Worm (Caenorhabditis elegans) whole organism, midembryonic: ENCODE measurements around the gene F44F4.3.

ENCODE experiments used
- T22C8.4 ChIP-seq: fragments of 200-800 bp; sonication (Bioruptor generic); IDR thresholded peaks from 2 replicates; pipeline ENCODE4 v1.3.6; 2022; ENCODE audit warnings: missing genetic modification characterization, missing compliant biosample characterization
- cog-1 ChIP-seq: sonication (generic microtip); optimal IDR thresholded peaks from 2 replicates; lab custom pipeline; 2016; ENCODE audit warnings: missing genetic modification characterization, missing compliant biosample characterization
- flt-1 ChIP-seq: fragments of 200-800 bp; sonication (Bioruptor generic); IDR thresholded peaks from 2 replicates; pipeline ENCODE4 v1.3.6; 2022; ENCODE audit warnings: missing genetic modification characterization, missing compliant biosample characterization
- klf-2 ChIP-seq: fragments of 200-800 bp; sonication (Bioruptor generic); conservative IDR thresholded peaks from 2 replicates; pipeline ENCODE4 v1.3.6; 2022; ENCODE audit warnings: missing genetic modification reagents, missing genetic modification characterization, missing compliant biosample characterization
- med-1 ChIP-seq: sonication (generic microtip); optimal IDR thresholded peaks from 2 replicates; lab custom pipeline; 2017; ENCODE audit warnings: missing genetic modification characterization, mild to moderate bottlenecking, missing compliant biosample characterization, antibody characterized with exemption, missing genetic modification reagents; ENCODE audit not compliant: insufficient read depth
- ref-1 ChIP-seq: fragments of 200-800 bp; sonication (Bioruptor generic); conservative IDR thresholded peaks from 2 replicates; pipeline ENCODE4 v1.3.6; 2022; ENCODE audit warnings: missing genetic modification reagents, missing genetic modification characterization, missing compliant biosample characterization
- tab-1 ChIP-seq: fragments of 200-800 bp; sonication (Bioruptor generic); IDR thresholded peaks from 2 replicates; pipeline ENCODE4 v1.3.6; 2022; ENCODE audit warnings: missing genetic modification characterization, missing compliant biosample characterization
- ztf-23 ChIP-seq: fragments of 200-800 bp; sonication (Bioruptor generic); IDR thresholded peaks from 2 replicates; pipeline ENCODE4 v1.3.6; 2022; ENCODE audit warnings: missing genetic modification reagents, missing genetic modification characterization, missing compliant biosample characterization
- ztf-29 ChIP-seq: fragments of 200-800 bp; sonication (Bioruptor generic); IDR thresholded peaks from 2 replicates; pipeline ENCODE4 v1.3.6; 2022; ENCODE audit warnings: missing genetic modification reagents, missing genetic modification characterization, missing compliant biosample characterization

Gene F44F4.3

ce11 chrII:10885868-10886514 lies at the start of gene F44F4.3:
F44F4.3 (minus strand) TSS chrII:10885918.
- TF ChIP-seq flt-1 (GFP tag; lab: Robert Waterston, UW) (no peak), T22C8.4 (GFP tag; lab: Robert Waterston, UW) (no peak), tab-1 (no peak), klf-2 (GFP tag; lab: Robert Waterston, UW) (no peak), ref-1 (GFP tag; lab: Robert Waterston, UW) (no peak)

DNA sequence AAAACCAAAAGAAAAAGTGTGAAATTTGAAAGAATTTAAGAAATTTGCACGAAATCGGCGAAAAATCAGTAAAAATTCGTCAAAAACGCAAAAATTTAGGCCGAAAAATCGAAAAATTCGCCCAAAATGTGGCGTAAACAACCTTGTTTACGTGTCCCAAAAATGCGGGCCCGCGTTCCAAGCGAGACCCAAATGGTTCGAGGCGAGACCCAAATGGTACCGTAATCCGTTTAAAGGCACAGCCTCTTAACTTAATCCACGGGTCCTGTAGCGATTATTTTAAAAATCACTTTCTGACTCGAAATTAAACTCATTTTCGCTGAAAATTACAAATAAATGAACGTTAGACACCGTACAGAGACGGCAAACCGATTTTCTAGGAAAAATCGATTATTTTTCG lies 49.6 kb upstream of the F44F4.3 start:
- TF ChIP-seq ztf-29 (GFP tag; lab: Robert Waterston, UW) = no peak
- no peak for TF ChIP-seq med-1 (GFP tag; lab: Kevin White, UChicago)

ce11 chrII:10934786-10935185 lies 49.1 kb upstream of the F44F4.3 start, which contains the start of gene R03D7.2:
R03D7.2 (minus strand) TSS chrII:10935184.
- no peak for TF ChIP-seq med-1 (GFP tag; lab: Kevin White, UChicago)

- no peak for TF ChIP-seq flt-1 (GFP tag; lab: Robert Waterston, UW)
- no peak for TF ChIP-seq tab-1
- TF ChIP-seq ztf-23 (GFP tag; lab: Robert Waterston, UW) = no peak
- TF ChIP-seq T22C8.4 (GFP tag; lab: Robert Waterston, UW) = no peak
- no peak for TF ChIP-seq klf-2 (GFP tag; lab: Robert Waterston, UW)
- no peak for TF ChIP-seq ref-1 (GFP tag; lab: Robert Waterston, UW)
- TF ChIP-seq ztf-29 (GFP tag; lab: Robert Waterston, UW) = no peak
- TF ChIP-seq cog-1 (tag; lab: Kevin White, UChicago) = no peak
- no peak for TF ChIP-seq med-1 (GFP tag; lab: Kevin White, UChicago)
These were observed 48.4 kb upstream of the F44F4.3 start for ce11 chrII:10933948-10934722.

ce11 chrII:10932305-10932704 lies 46.6 kb upstream of the F44F4.3 start:
- no peak for TF ChIP-seq ztf-23 (GFP tag; lab: Robert Waterston, UW)
- TF ChIP-seq med-1 (GFP tag; lab: Kevin White, UChicago) = no peak
- no peak for TF ChIP-seq klf-2 (GFP tag; lab: Robert Waterston, UW)
- no peak for TF ChIP-seq T22C8.4 (GFP tag; lab: Robert Waterston, UW)
- TF ChIP-seq flt-1 (GFP tag; lab: Robert Waterston, UW) = no peak
- TF ChIP-seq ref-1 (GFP tag; lab: Robert Waterston, UW) = no peak
- no peak for TF ChIP-seq tab-1
- TF ChIP-seq ztf-29 (GFP tag; lab: Robert Waterston, UW) = no peak
- TF ChIP-seq cog-1 (tag; lab: Kevin White, UChicago) = no peak

DNA sequence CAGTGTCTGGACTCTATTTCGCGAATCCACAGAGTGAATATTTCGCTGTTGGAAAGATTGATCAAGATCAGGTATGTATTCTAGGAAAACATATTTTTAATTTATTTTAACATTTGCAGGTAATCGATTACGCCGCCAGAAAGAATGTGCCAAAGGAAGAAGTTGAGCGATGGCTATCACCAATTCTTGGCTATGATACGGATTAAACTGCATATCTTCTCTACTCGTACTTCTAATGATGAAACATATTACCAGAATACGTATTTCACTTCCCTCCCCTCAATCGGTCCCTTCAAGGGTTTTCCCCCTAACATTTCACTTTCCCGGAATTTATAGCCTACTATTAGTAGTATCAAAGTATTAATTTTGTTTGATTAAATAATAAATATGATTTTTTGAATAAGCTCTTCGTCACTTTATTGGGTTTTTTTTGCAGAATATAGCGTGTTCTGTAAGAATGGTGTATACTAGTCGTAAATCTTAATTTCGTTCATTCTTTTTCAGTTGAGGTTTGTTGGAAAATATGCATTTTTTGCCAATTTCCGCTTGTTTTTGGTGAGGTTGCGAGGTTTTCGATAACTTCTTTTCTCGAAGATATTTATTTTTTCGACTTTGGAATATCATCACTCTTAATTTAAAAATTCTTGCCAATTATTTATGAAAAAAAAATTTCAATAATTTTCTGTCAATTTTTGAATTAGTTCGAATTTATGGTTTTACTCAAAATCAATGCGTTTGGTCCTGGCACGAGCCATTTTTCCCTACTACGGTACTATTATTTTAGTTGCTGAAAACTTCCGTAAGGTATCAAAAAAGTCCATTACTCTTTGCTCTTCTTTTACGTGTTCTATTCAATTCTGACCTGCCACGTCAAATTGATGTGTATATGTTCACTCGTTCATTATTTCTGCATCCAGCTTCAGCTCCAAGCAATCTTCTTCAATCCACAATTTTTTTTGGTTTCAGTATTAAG lies 45.2 kb upstream of the F44F4.3 start:
- TF ChIP-seq tab-1 = no peak
- TF ChIP-seq ztf-29 (GFP tag; lab: Robert Waterston, UW) = no peak
- TF ChIP-seq cog-1 (tag; lab: Kevin White, UChicago) = no peak

ce11 chrII:10925804-10926570 lies 40.3 kb upstream of the F44F4.3 start, which contains the start of gene metr-1:
metr-1 (plus strand) TSS chrII:10926561.
- no peak for TF ChIP-seq med-1 (GFP tag; lab: Kevin White, UChicago)
- no peak for TF ChIP-seq ztf-23 (GFP tag; lab: Robert Waterston, UW)
- no peak for TF ChIP-seq tab-1
- no peak for TF ChIP-seq ztf-29 (GFP tag; lab: Robert Waterston, UW)
- TF ChIP-seq flt-1 (GFP tag; lab: Robert Waterston, UW) = no peak
- TF ChIP-seq cog-1 (tag; lab: Kevin White, UChicago) = no peak
- no peak for TF ChIP-seq klf-2 (GFP tag; lab: Robert Waterston, UW)
- TF ChIP-seq ref-1 (GFP tag; lab: Robert Waterston, UW) = no peak
- no peak for TF ChIP-seq T22C8.4 (GFP tag; lab: Robert Waterston, UW)

DNA sequence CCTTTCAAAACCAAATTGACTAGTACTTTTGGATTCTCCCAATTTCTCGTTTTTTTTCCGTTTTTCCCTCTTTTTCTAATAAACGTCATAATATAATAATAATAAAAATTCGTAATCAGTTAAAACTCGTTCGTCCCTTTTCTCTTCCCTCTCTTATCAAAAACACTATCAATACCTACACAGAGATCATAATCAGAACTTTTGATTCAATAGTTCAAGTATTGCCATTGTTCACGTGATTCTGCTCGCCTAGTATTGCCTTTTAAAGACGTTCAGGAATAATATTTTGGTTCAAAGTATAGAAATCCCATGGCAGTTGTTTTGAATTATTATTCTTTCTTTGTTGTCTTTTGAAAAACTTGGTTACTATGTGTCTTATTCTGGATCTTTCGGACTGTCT lies 39.0 kb upstream of the F44F4.3 start:
- no peak for TF ChIP-seq ztf-29 (GFP tag; lab: Robert Waterston, UW)
- no peak for TF ChIP-seq flt-1 (GFP tag; lab: Robert Waterston, UW)
- TF ChIP-seq klf-2 (GFP tag; lab: Robert Waterston, UW) = no peak
- no peak for TF ChIP-seq med-1 (GFP tag; lab: Kevin White, UChicago)
- no peak for TF ChIP-seq ztf-23 (GFP tag; lab: Robert Waterston, UW)
- no peak for TF ChIP-seq cog-1 (tag; lab: Kevin White, UChicago)
- TF ChIP-seq ref-1 (GFP tag; lab: Robert Waterston, UW) = no peak
- TF ChIP-seq T22C8.4 (GFP tag; lab: Robert Waterston, UW) = no peak
- TF ChIP-seq tab-1 = no peak
